Fruit fly (Drosophila melanogaster) whole organism: ENCODE data around the gene CG14837.

Source experiments
- CG8478 ChIP-seq: fragments of >200 bp; optimal IDR thresholded peaks from 2 replicates; lab custom pipeline; 2018; ENCODE audit warnings: inconsistent platforms
- Dll ChIP-seq: fragments of >200 bp; optimal IDR thresholded peaks from 2 replicates; lab custom pipeline; 2017
- psq ChIP-seq: fragments of >200 bp; optimal IDR thresholded peaks from 2 replicates; lab custom pipeline; 2017
- usp ChIP-seq: fragments of >200 bp; optimal IDR thresholded peaks from 2 replicates; lab custom pipeline; 2017; ENCODE audit warnings: missing biosample characterization, missing genetic modification characterization, mixed read lengths

- TF ChIP-seq psq (lab: Kevin White, UChicago) (no peak), CG8478 (lab: Kevin White, UChicago) (no peak), usp (no peak), Dll (lab: Kevin White, UChicago) (no peak)
Measured at dm6 chr3L:7583154-7583553, 23.3 kb upstream of the CG14837 start, which contains the start of gene mmm.
